Worm (Caenorhabditis elegans) whole organism, early embryonic: ENCODE measurements around the gene let-711.

Experiments used
- ama-1 ChIP-seq: fragments of 150-350 bp; optimal IDR thresholded peaks from 2 replicates; lab custom pipeline; 2014
- ceh-13 ChIP-seq: fragments of 200-800 bp; sonication (Bioruptor generic); optimal IDR thresholded peaks from 2 replicates; lab custom pipeline; 2018; ENCODE audit warnings: mild to moderate bottlenecking, missing genetic modification characterization, missing compliant biosample characterization

DNA sequence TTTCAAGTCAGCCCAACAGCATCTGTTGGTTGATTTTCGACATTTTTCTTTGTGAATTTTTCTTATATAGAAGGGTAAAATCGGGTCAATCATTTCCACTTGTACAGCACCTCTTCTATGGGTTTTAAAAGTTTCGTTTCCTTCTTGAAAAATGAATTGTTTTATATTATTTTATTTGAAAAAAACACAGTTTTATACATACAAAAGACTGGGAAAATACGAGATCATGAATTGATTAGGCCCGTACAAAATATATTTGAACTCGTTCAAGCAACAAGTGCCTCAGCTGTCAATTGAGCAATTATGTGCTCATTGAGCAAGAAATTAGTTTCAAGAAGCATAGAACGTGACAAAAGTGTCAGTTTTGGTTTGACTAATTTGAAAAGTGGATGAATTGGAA lies 55.6 kb downstream of the let-711 start:
- TF ChIP-seq ceh-13 (GFP tag; lab: Kevin White, UChicago), result no peak
- no peak for TF ChIP-seq ama-1 (lab: Kevin White, UChicago)
